Worm (Caenorhabditis elegans) whole organism, mixed stage, embryonic: ENCODE results near the gene F57A8.6.

Experiments used
- blmp-1 ChIP-seq: fragments of 150-350 bp; optimal IDR thresholded peaks from 2 replicates; lab custom pipeline; 2014; ENCODE audit warnings: missing biosample characterization, missing genetic modification characterization
- elt-3 ChIP-seq: fragments of 150-350 bp; optimal IDR thresholded peaks from 2 replicates; lab custom pipeline; 2014; ENCODE audit warnings: missing biosample characterization, missing genetic modification characterization
- hlh-1 ChIP-seq: fragments of 150-350 bp; optimal IDR thresholded peaks from 2 replicates; lab custom pipeline; 2014; ENCODE audit warnings: missing biosample characterization, missing genetic modification reagents, missing genetic modification characterization
- lin-13 ChIP-seq: fragments of 150-350 bp; optimal IDR thresholded peaks from 2 replicates; lab custom pipeline; 2014; ENCODE audit warnings: missing biosample characterization, missing genetic modification characterization
- lin-32 ChIP-seq: fragments of 200-800 bp; sonication (Bioruptor generic); optimal IDR thresholded peaks from 2 replicates; lab custom pipeline; 2018; ENCODE audit warnings: mild to moderate bottlenecking, missing genetic modification characterization, missing compliant biosample characterization
- lsy-2 ChIP-seq: fragments of 150-350 bp; optimal IDR thresholded peaks from 2 replicates; lab custom pipeline; 2014; ENCODE audit warnings: missing biosample characterization, missing genetic modification characterization
- mab-5 ChIP-seq: fragments of 150-350 bp; optimal IDR thresholded peaks from 2 replicates; lab custom pipeline; 2014; ENCODE audit warnings: missing biosample characterization, missing genetic modification characterization
- nhr-28 ChIP-seq: fragments of 150-350 bp; optimal IDR thresholded peaks from 2 replicates; lab custom pipeline; 2014; ENCODE audit warnings: missing biosample characterization, missing genetic modification characterization
- nhr-76 ChIP-seq: sonication (generic microtip); optimal IDR thresholded peaks from 2 replicates; lab custom pipeline; 2017; ENCODE audit warnings: missing biosample characterization, missing genetic modification characterization
- tbx-8 ChIP-seq: fragments of 200-800 bp; sonication (Bioruptor generic); optimal IDR thresholded peaks from 2 replicates; lab custom pipeline; 2018; ENCODE audit warnings: mild to moderate bottlenecking, missing genetic modification characterization, moderate library complexity, missing compliant biosample characterization
- unc-39 ChIP-seq: fragments of 150-350 bp; optimal IDR thresholded peaks from 2 replicates; lab custom pipeline; 2014; ENCODE audit warnings: missing biosample characterization, missing genetic modification characterization

ce11 chrV:10042254-10042653 lies 31.4 kb downstream of the F57A8.6 start:
- TF ChIP-seq mab-5 (no peak), blmp-1 (no peak), hlh-1 (tag; lab: Kevin White, UChicago) (peak; percentile 28), lin-32 (GFP tag; lab: Kevin White, UChicago) (no peak), tbx-8 (GFP tag; lab: Kevin White, UChicago) (no peak), unc-39 (no peak), elt-3 (tag; lab: Kevin White, UChicago) (no peak), nhr-28 (no peak), lsy-2 (tag; lab: Kevin White, UChicago) (peak; percentile 95), lin-13 (tag; lab: Kevin White, UChicago) (peak; percentile 45), nhr-76 (tag; lab: Kevin White, UChicago) (no peak)
